Worm (Caenorhabditis elegans) whole organism, L2 larva: Measurements from ENCODE around the gene R12B2.3.

Experiments
- R02D3.7 ChIP-seq: fragments of 150-350 bp; optimal IDR thresholded peaks from 2 replicates; lab custom pipeline; 2014; ENCODE audit warnings: missing biosample characterization, missing genetic modification characterization
- ama-1 ChIP-seq: fragments of 150-350 bp; optimal IDR thresholded peaks from 2 replicates; lab custom pipeline; 2018; ENCODE audit warnings: inconsistent platforms
- lin-13 ChIP-seq: fragments of 150-350 bp; optimal IDR thresholded peaks from 2 replicates; lab custom pipeline; 2014; ENCODE audit warnings: missing biosample characterization, missing genetic modification reagents, missing genetic modification characterization
- skn-1 ChIP-seq: sonication (generic microtip); optimal IDR thresholded peaks from 2 replicates; lab custom pipeline; 2017; ENCODE audit warnings: missing biosample characterization, missing genetic modification characterization
- snpc-4 ChIP-seq: fragments of 150-350 bp; optimal IDR thresholded peaks from 2 replicates; lab custom pipeline; 2014; ENCODE audit warnings: missing biosample characterization, missing genetic modification characterization
- zag-1 ChIP-seq: fragments of 150-350 bp; optimal IDR thresholded peaks from 2 replicates; lab custom pipeline; 2014; ENCODE audit warnings: missing biosample characterization, missing genetic modification characterization

ce11 chrIII:5815932-5816331 is 10.6 kb downstream of the R12B2.3 start, which contains the start of gene sma-4:
- TF ChIP-seq snpc-4 (tag; lab: Kevin White, UChicago), result no peak
- TF ChIP-seq lin-13 (GFP tag; lab: Kevin White, UChicago), result no peak
- TF ChIP-seq R02D3.7 (tag; lab: Kevin White, UChicago), result no peak
- TF ChIP-seq skn-1 (tag; lab: Kevin White, UChicago), result no peak
- TF ChIP-seq ama-1 (lab: Kevin White, UChicago), result no peak
- TF ChIP-seq zag-1 (tag; lab: Kevin White, UChicago), result no peak
